Worm (Caenorhabditis elegans): ENCODE measurements around the gene T02C1.2.

DNA sequence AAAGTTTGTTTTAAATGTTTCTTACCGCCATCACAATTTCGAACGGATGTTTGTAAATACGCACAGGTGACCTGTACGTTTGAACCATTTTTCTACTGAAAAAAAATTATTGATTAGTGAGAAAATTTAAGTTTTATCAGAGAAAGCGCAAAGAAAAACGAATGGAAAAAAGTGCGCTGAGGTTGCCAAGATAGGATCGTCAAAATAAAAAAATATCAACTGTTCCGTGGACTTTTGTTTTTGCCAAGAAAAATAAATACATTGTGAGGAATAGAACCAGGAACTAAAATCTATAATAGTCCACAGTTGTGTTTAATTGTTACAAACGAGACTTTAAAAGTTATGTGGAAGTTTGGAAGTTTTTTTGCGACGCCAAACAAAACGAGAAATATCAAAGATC is 14.6 kb upstream of the T02C1.2 start, which contains the start of gene T23G5.2:
- TF ChIP-seq skn-1 (tag; optimal IDR thresholded peaks at IDR 0.05): no peak
- TF ChIP-seq ceh-16 (tag; optimal IDR thresholded peaks at IDR 0.05): no peak
- no peak for TF ChIP-seq crh-2 (tag; optimal IDR thresholded peaks at IDR 0.05)
- no peak for TF ChIP-seq ztf-11 (tag; optimal IDR thresholded peaks at IDR 0.05)
- no peak for TF ChIP-seq nhr-237 (tag; optimal IDR thresholded peaks at IDR 0.05)
- no peak for TF ChIP-seq nhr-10 (tag; optimal IDR thresholded peaks at IDR 0.05)
- no peak for TF ChIP-seq ceh-82 (tag; optimal IDR thresholded peaks at IDR 0.05)
